Fruit fly (Drosophila melanogaster) whole organism, prepupa: ENCODE measurements around the gene Pgant5.

Source experiments
- Gug ChIP-seq: fragments of 200-800 bp; sonication (Bioruptor generic); IDR thresholded peaks from 2 replicates; pipeline ENCODE4 v1.3.6; 2022; ENCODE audit warnings: missing biosample characterization, missing genetic modification characterization
- Hr39 ChIP-seq: fragments of 200-800 bp; sonication (Bioruptor generic); optimal IDR thresholded peaks from 2 replicates; lab custom pipeline; 2016; ENCODE audit warnings: missing biosample characterization, missing genetic modification characterization
- Smox ChIP-seq: fragments of 200-800 bp; sonication (Bioruptor generic); optimal IDR thresholded peaks from 3 replicates; lab custom pipeline; 2016; ENCODE audit warnings: missing biosample characterization, missing genetic modification characterization
- Sox14 ChIP-seq: fragments of 200-800 bp; sonication (Bioruptor generic); optimal IDR thresholded peaks from 3 replicates; lab custom pipeline; 2016; ENCODE audit warnings: missing biosample characterization, missing genetic modification characterization
- dsx ChIP-seq: fragments of 200-800 bp; optimal IDR thresholded peaks from 3 replicates; lab custom pipeline; 2019; ENCODE audit warnings: missing biosample characterization, mild to moderate bottlenecking, missing genetic modification characterization, moderate library complexity; ENCODE audit not compliant: poor library complexity, severe bottlenecking

DNA sequence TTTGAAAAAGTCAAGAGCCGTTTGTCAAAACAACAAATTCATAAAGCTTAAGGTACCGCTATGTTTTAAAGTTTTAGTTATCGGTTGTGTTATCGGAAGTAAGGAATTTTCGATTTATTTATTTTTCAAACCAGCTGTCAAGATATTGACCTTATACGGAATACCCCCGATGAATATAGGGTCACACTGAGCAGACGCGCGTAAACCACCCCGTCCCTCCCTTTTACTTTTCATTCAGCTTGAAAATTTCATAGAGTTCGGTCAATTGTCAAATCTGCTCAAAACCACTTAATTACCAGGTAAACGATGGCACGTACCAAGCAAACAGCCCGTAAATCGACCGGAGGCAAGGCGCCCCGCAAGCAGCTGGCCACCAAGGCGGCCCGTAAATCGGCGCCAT is 38.4 kb downstream of the Pgant5 start, which contains the start of the genes CG14036 and His3.3A:
- TF ChIP-seq dsx (GFP tag; lab: Kevin White, UChicago) (no peak), Gug (GFP tag; lab: Robert Waterston, UW) (no peak), Smox (no peak), Hr39 (GFP tag; lab: Kevin White, UChicago) (no peak), Sox14 (GFP tag; lab: Kevin White, UChicago) (peak; percentile 0)
